Worm (Caenorhabditis elegans): ENCODE measurements around the gene F53G2.3.
A peak's percentile ranks its signal among the peaks of the same experiment; 100 is the strongest.

F53G2.3 gene

DNA sequence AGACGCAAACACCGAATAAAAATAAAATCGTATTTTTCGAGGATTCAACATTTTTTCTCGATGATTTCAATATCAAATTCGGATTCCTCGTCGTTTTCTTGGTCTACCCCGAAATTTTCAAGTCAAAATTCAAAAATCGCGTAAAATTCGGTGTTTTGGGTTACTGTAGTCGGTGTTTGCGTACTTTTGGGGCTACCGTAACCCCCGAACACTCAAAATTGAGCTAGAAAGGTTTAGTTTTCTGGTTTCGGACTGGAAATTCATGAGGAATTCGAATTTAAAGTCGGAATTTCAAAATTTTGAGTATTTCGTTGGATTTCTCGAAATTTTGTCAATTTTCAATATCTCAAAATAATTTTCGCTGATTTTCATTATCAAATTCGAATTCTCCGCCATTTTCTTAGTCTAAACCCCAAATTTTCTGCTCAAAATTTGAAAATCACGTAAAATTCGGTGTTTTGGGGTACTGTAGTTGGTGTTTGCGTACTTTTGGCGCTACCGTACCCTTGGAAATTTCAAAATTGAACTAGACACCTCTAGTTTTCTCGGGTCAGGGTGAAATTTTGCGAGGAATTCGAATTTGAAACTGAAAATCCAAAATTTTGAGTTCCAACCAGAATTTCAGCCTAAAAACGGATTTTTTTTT is 24.1 kb upstream of the F53G2.3 start:
- TF ChIP-seq snpc-1.1 (tag; optimal IDR thresholded peaks at IDR 0.05; ENCODE audit: insufficient read depth) (no peak), lsl-1 (GFP tag; optimal IDR thresholded peaks at IDR 0.05) (peak; percentile 1), madf-10 (tag; optimal IDR thresholded peaks at IDR 0.05) (no peak)

DNA sequence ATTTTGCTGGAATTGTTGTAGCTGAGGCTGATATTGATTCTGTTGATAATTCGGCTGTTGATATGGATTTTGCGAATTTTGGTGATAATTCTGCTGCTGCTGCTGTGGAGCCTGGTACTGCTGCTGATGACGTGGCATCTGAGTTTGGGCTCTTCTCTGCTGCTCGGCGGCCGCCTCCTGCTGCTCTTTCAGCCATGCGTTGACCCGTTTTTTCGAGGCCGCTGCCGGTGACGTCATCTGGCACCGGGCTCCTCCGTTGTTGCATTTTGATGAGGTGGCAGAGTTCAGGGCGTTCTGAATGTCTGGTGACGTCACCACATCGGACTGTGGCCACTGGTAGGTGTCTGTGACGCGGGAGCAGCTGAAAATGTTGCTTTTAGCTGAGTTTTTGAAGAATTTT is 23.2 kb upstream of the F53G2.3 start:
- TF ChIP-seq ztf-25 (GFP tag; IDR thresholded peaks at IDR 0.05) (no peak), zim-3 (tag; optimal IDR thresholded peaks at IDR 0.05) (no peak), zfh-2 (GFP tag; conservative IDR thresholded peaks at IDR 0.05) (peak; percentile 86), egrh-3 (GFP tag; IDR thresholded peaks at IDR 0.05) (peak; percentile 71), lin-40 (tag; optimal IDR thresholded peaks at IDR 0.05) (no peak), rec-8 (tag; optimal IDR thresholded peaks at IDR 0.05) (no peak), F39B2.1 (GFP tag; IDR thresholded peaks at IDR 0.05) (no peak), F57A8.1 (GFP tag; optimal IDR thresholded peaks at IDR 0.05) (no peak)

ce11 chrII:2458881-2459280 is 21.3 kb upstream of the F53G2.3 start, which contains the start of gene pqn-42:
pqn-42 (minus strand) TSS chrII:2458981.
- TF ChIP-seq F55B11.4 (tag; optimal IDR thresholded peaks at IDR 0.05; ENCODE audit: borderline replicate concordance, insufficient read depth) (no peak), ztf-28 (GFP tag; IDR thresholded peaks at IDR 0.05) (no peak), him-1 (tag; optimal IDR thresholded peaks at IDR 0.05) (no peak), F57A8.1 (GFP tag; optimal IDR thresholded peaks at IDR 0.05) (no peak), ceh-100 (GFP tag; IDR thresholded peaks at IDR 0.05) (no peak), nhr-179 (tag; optimal IDR thresholded peaks at IDR 0.05) (no peak), Y53G8AR.9 (GFP tag; conservative IDR thresholded peaks at IDR 0.05) (no peak), ceh-27 (GFP tag; optimal IDR thresholded peaks at IDR 0.05) (no peak), egl-18 (GFP tag; IDR thresholded peaks at IDR 0.05) (no peak), tbp1 (GFP tag; optimal IDR thresholded peaks at IDR 0.05) (no peak), ztf-6 (GFP tag; IDR thresholded peaks at IDR 0.05) (no peak), madf-10 (tag; optimal IDR thresholded peaks at IDR 0.05) (no peak), tlf-1 (GFP tag; optimal IDR thresholded peaks at IDR 0.05) (no peak), D2030.7 (GFP tag; IDR thresholded peaks at IDR 0.05) (no peak)

- no peak for TF ChIP-seq akir-1 (GFP tag; optimal IDR thresholded peaks at IDR 0.05)
- TF ChIP-seq ZK185.1 (tag; optimal IDR thresholded peaks at IDR 0.05; ENCODE audit: poor library complexity, severe bottlenecking) = no peak
Measured at ce11 chrII:2468885-2469284, 11.3 kb upstream of the F53G2.3 start.

DNA sequence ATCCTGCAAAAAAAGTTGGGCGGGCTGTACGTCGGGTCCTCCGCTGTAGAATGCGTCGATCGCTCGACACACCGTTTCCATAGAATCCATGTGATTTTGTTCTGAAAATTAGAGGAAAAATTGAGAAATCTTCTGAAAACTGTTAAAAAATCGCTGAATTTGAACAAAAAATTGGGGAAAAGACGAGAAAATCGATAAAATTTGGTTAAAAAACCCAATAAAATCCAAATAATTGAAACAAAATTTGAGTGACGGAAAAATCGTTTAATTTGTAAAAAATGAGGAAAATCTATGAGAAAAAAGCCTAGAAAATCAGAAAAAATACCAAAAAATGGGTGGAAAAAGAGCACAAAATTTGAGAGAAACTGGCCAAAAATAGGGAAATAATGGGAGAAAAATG is 6.9 kb upstream of the F53G2.3 start, which contains the start of gene tsr-1:
Gene tsr-1, minus strand, starts transcription at position 101 of the 400 bp plus-strand sequence.
- no peak for TF ChIP-seq ztf-28 (GFP tag; IDR thresholded peaks at IDR 0.05)
- TF ChIP-seq mxl-1 (tag; optimal IDR thresholded peaks at IDR 0.05) = no peak
- no peak for TF ChIP-seq B0035.1 (tag; optimal IDR thresholded peaks at IDR 0.05)
- TF ChIP-seq repo-1 (tag; optimal IDR thresholded peaks at IDR 0.05) = no peak
- TF ChIP-seq ceh-27 (GFP tag; optimal IDR thresholded peaks at IDR 0.05) = no peak
- no peak for TF ChIP-seq lag-1 (GFP tag; IDR thresholded peaks at IDR 0.05)
- TF ChIP-seq let-607 (tag; optimal IDR thresholded peaks at IDR 0.05) = no peak
- no peak for TF ChIP-seq zfh-2 (GFP tag; conservative IDR thresholded peaks at IDR 0.05)
- no peak for TF ChIP-seq F57A8.1 (GFP tag; optimal IDR thresholded peaks at IDR 0.05)
- no peak for TF ChIP-seq dpl-1 (GFP tag; optimal IDR thresholded peaks at IDR 0.05)
- no peak for TF ChIP-seq madf-8 (GFP tag; conservative IDR thresholded peaks at IDR 0.05)
- no peak for TF ChIP-seq F57C9.4 (tag; optimal IDR thresholded peaks at IDR 0.05)
- TF ChIP-seq attf-5 (GFP tag; optimal IDR thresholded peaks at IDR 0.05) = no peak
